Fruit fly (Drosophila melanogaster): Measurements from ENCODE around the gene CG10970.

The CG10970 gene

DNA sequence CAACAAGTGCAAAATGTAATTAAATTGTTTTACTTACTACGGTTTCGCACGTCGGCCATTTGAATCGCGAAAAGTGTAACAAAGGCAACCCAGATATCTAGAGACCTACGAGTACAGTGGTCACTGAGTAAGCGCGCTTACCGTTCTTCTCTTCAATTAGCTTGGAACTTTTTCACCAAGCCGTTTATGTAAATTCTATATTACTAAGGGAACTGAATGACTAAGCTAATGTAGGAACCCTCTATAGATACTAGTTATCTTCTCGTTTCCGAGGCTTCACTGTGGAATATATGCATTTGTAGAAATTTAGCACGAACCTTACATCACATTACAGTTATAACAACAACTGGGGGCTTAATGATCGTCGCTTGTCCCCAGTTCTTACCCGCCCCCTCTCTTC lies 24.2 kb downstream of the CG10970 start (continued):
- TF ChIP-seq Hr4 (GFP tag; optimal IDR thresholded peaks at IDR 0.05): peak; percentile 69
- TF ChIP-seq CG10669 (GFP tag; optimal IDR thresholded peaks at IDR 0.05): peak; percentile 63
- TF ChIP-seq CG8119 (GFP tag; IDR thresholded peaks at IDR 0.05): peak; percentile 76
- peak; percentile 77 for TF ChIP-seq CG11294 (GFP tag; IDR thresholded peaks at IDR 0.05)
- TF ChIP-seq Eip93F (GFP tag; optimal IDR thresholded peaks at IDR 0.05): no peak
- TF ChIP-seq Met (GFP tag; optimal IDR thresholded peaks at IDR 0.05): peak; percentile 44
- peak; percentile 27 for TF ChIP-seq Eip75B (GFP tag; optimal IDR thresholded peaks at IDR 0.05)
- TF ChIP-seq CG6854 (GFP tag; optimal IDR thresholded peaks at IDR 0.05): no peak
- TF ChIP-seq Sox102F (GFP tag; optimal IDR thresholded peaks at IDR 0.05): no peak
- no peak for TF ChIP-seq fkh (GFP tag; optimal IDR thresholded peaks at IDR 0.05)
- no peak for TF ChIP-seq fd85E (GFP tag; optimal IDR thresholded peaks at IDR 0.05)
- TF ChIP-seq OdsH (GFP tag; optimal IDR thresholded peaks at IDR 0.05): peak; percentile 55
- TF ChIP-seq CG3919 (GFP tag; optimal IDR thresholded peaks at IDR 0.05): peak; percentile 73
- TF ChIP-seq CG9139 (GFP tag; optimal IDR thresholded peaks at IDR 0.05): no peak
- TF ChIP-seq CG6792 (GFP tag; optimal IDR thresholded peaks at IDR 0.05): peak; percentile 24
- TF ChIP-seq Blimp-1 (GFP tag; optimal IDR thresholded peaks at IDR 0.05): no peak
- no peak for TF ChIP-seq Ets21C (GFP tag; optimal IDR thresholded peaks at IDR 0.05)
- TF ChIP-seq CG1621 (tag; optimal IDR thresholded peaks at IDR 0.05): peak; percentile 40

DNA sequence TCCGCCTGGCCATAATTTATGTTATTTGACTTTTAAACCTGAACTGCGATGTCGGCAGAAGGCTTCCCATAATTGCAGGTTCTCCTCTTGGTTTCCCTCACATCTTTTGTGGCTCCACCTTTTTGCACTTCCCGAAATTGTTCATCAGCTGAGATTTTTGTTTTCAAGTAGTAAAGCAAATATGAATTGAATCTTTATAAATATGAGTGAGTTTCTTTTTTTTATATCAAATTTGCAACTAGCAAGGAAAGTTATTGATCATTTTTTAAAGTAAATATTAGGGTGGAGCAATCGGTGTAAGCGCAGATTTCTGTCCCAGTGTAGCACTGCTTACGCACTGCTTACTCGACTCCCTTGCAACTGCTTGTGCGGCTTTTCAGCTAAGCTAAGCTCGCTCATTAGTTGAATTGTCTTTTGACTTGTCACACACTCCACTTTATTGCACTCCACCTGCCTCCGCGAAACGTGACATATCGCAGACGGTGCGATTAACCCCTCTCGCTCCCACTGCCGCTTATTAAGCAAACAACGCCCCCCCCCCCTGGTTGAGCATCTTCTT lies 24.7 kb downstream of the CG10970 start:
- no peak for TF ChIP-seq Sox102F (GFP tag; optimal IDR thresholded peaks at IDR 0.05)
- no peak for TF ChIP-seq fd85E (GFP tag; optimal IDR thresholded peaks at IDR 0.05)
- no peak for TF ChIP-seq Gug (GFP tag; IDR thresholded peaks at IDR 0.05)
- TF ChIP-seq CG34406 (GFP tag; optimal IDR thresholded peaks at IDR 0.05): peak; percentile 15
- TF ChIP-seq CG7368 (GFP tag; optimal IDR thresholded peaks at IDR 0.05): no peak
- TF ChIP-seq Sox15 (GFP tag; optimal IDR thresholded peaks at IDR 0.05): no peak
- TF ChIP-seq spab (GFP tag; optimal IDR thresholded peaks at IDR 0.05): peak; percentile 32
- TF ChIP-seq CG1621 (tag; optimal IDR thresholded peaks at IDR 0.05): no peak
- no peak for TF ChIP-seq Blimp-1 (GFP tag; optimal IDR thresholded peaks at IDR 0.05)
- TF ChIP-seq CG6808 (GFP tag; optimal IDR thresholded peaks at IDR 0.05): no peak
- TF ChIP-seq dac (GFP tag; optimal IDR thresholded peaks at IDR 0.05): no peak
- TF ChIP-seq net (GFP tag; optimal IDR thresholded peaks at IDR 0.05): no peak
- TF ChIP-seq CG11762 (GFP tag; optimal IDR thresholded peaks at IDR 0.05; ENCODE audit: insufficient read depth): no peak
- peak; percentile 41 for TF ChIP-seq pdm3 (GFP tag; optimal IDR thresholded peaks at IDR 0.05)
- no peak for TF ChIP-seq CG16779 (tag; optimal IDR thresholded peaks at IDR 0.05)
- TF ChIP-seq CG8319 (GFP tag; optimal IDR thresholded peaks at IDR 0.05): no peak
- TF ChIP-seq OdsH (GFP tag; optimal IDR thresholded peaks at IDR 0.05): peak; percentile 34
- TF ChIP-seq CG6792 (GFP tag; optimal IDR thresholded peaks at IDR 0.05): peak; percentile 23
- peak; percentile 50 for TF ChIP-seq CG6163 (GFP tag; IDR thresholded peaks at IDR 0.05)
- TF ChIP-seq CG9139 (GFP tag; optimal IDR thresholded peaks at IDR 0.05): no peak
- peak; percentile 20 for TF ChIP-seq Eip75B (GFP tag; optimal IDR thresholded peaks at IDR 0.05)
- no peak for TF ChIP-seq Lpt (GFP tag; optimal IDR thresholded peaks at IDR 0.05)
- TF ChIP-seq lz (GFP tag; optimal IDR thresholded peaks at IDR 0.05): peak; percentile 26
- TF ChIP-seq CG3032 (tag; optimal IDR thresholded peaks at IDR 0.05): peak; percentile 28
- peak; percentile 32 for TF ChIP-seq esn (GFP tag; optimal IDR thresholded peaks at IDR 0.05)
- TF ChIP-seq salr (GFP tag; optimal IDR thresholded peaks at IDR 0.05): no peak
- TF ChIP-seq topi (GFP tag; optimal IDR thresholded peaks at IDR 0.05): peak; percentile 15
- peak; percentile 46; the same call in 1 of the 3 replicates for TF ChIP-seq CG8119 (GFP tag; IDR thresholded peaks at IDR 0.05)
- TF ChIP-seq CG15336 (GFP tag; IDR thresholded peaks at IDR 0.05): 0 out of 2 replicates have a peak, but pooled peaks have one; percentile 9
- peak; percentile 5 for TF ChIP-seq fd59A (GFP tag; optimal IDR thresholded peaks at IDR 0.05)
- TF ChIP-seq fkh (GFP tag; optimal IDR thresholded peaks at IDR 0.05): no peak
- peak; percentile 34 for TF ChIP-seq achi (GFP tag; optimal IDR thresholded peaks at IDR 0.05)
- no peak for TF ChIP-seq Eip93F (GFP tag; optimal IDR thresholded peaks at IDR 0.05)
- no peak for TF ChIP-seq dsx (GFP tag; optimal IDR thresholded peaks at IDR 0.05; ENCODE audit: poor library complexity, severe bottlenecking)
- TF ChIP-seq CG32006 (GFP tag; optimal IDR thresholded peaks at IDR 0.05): peak; percentile 15
- no peak for TF ChIP-seq CG4318 (GFP tag; optimal IDR thresholded peaks at IDR 0.05)
- TF ChIP-seq acj6 (GFP tag; optimal IDR thresholded peaks at IDR 0.05): peak; percentile 33
- no peak for TF ChIP-seq CG11294 (GFP tag; IDR thresholded peaks at IDR 0.05)
- TF ChIP-seq Hr39 (GFP tag; optimal IDR thresholded peaks at IDR 0.05): peak; percentile 35
- TF ChIP-seq CG3919 (GFP tag; optimal IDR thresholded peaks at IDR 0.05): no peak
- TF ChIP-seq Hr38 (GFP tag; optimal IDR thresholded peaks at IDR 0.05): no peak
- peak; percentile 6 for TF ChIP-seq Sox14 (GFP tag; optimal IDR thresholded peaks at IDR 0.05)
